Worm (Caenorhabditis elegans): ENCODE data around the gene ZK546.2.

ce11 chrII:4993530-4994192 lies 47.8 kb downstream of the ZK546.2 start, which contains the start of the genes eif-1 and vps-24:
- TF ChIP-seq daf-12 (tag; optimal IDR thresholded peaks at IDR 0.05) (no peak), ztf-4 (tag; optimal IDR thresholded peaks at IDR 0.05) (no peak), unc-39 (tag; optimal IDR thresholded peaks at IDR 0.05) (no peak), nhr-77 (tag; optimal IDR thresholded peaks at IDR 0.05) (no peak), egl-27 (tag; optimal IDR thresholded peaks at IDR 0.05) (no peak), ceh-82 (tag; optimal IDR thresholded peaks at IDR 0.05) (no peak)
